Worm (Caenorhabditis elegans) whole organism, mixed stage, embryonic: Measurements from ENCODE around the gene W03F8.4.
"Not testable (repeated sequence)": the region's sequence is repeated elsewhere in the genome, so short reads cannot be mapped to it uniquely, and the experiment has no call there.

Experiments used
- M03D4.4 ChIP-seq: sonication (generic microtip); optimal IDR thresholded peaks from 2 replicates; lab custom pipeline; 2017; ENCODE audit warnings: mild to moderate bottlenecking, missing genetic modification characterization, missing compliant biosample characterization
- bed-3 ChIP-seq: fragments of 200-800 bp; sonication (Bioruptor generic); optimal IDR thresholded peaks from 3 replicates; lab custom pipeline; 2018; ENCODE audit warnings: mild to moderate bottlenecking, missing genetic modification characterization, moderate library complexity, missing compliant biosample characterization
- blmp-1 ChIP-seq: fragments of 150-350 bp; optimal IDR thresholded peaks from 2 replicates; lab custom pipeline; 2014; ENCODE audit warnings: missing biosample characterization, missing genetic modification characterization
- ceh-39 ChIP-seq: fragments of 150-350 bp; optimal IDR thresholded peaks from 2 replicates; lab custom pipeline; 2014; ENCODE audit warnings: missing biosample characterization, missing genetic modification characterization
- ceh-43 ChIP-seq: fragments of 200-800 bp; sonication (Bioruptor generic); optimal IDR thresholded peaks from 2 replicates; lab custom pipeline; 2018; ENCODE audit warnings: mild to moderate bottlenecking, missing genetic modification characterization, moderate library complexity, missing compliant biosample characterization
- ceh-83 ChIP-seq: fragments of 200-800 bp; sonication (Bioruptor generic); optimal IDR thresholded peaks from 2 replicates; lab custom pipeline; 2018; ENCODE audit warnings: mild to moderate bottlenecking, missing genetic modification characterization, missing compliant biosample characterization
- ces-1 ChIP-seq: fragments of 150-350 bp; optimal IDR thresholded peaks from 2 replicates; lab custom pipeline; 2014; ENCODE audit warnings: missing biosample characterization, missing genetic modification reagents, missing genetic modification characterization
- cnd-1 ChIP-seq: fragments of 200-800 bp; sonication (Bioruptor generic); optimal IDR thresholded peaks from 2 replicates; lab custom pipeline; 2018; ENCODE audit warnings: mild to moderate bottlenecking, missing genetic modification characterization, missing compliant biosample characterization
- drap-1 ChIP-seq: fragments of 200-800 bp; sonication (Bioruptor generic); optimal IDR thresholded peaks from 3 replicates; lab custom pipeline; 2018; ENCODE audit warnings: mild to moderate bottlenecking, missing genetic modification characterization, missing compliant biosample characterization
- elt-1 ChIP-seq: sonication (generic microtip); optimal IDR thresholded peaks from 2 replicates; lab custom pipeline; 2017; ENCODE audit warnings: missing genetic modification characterization, mild to moderate bottlenecking, missing compliant biosample characterization, antibody characterized with exemption, moderate library complexity, borderline replicate concordance; ENCODE audit not compliant: insufficient read depth
- elt-3 ChIP-seq: fragments of 150-350 bp; optimal IDR thresholded peaks from 2 replicates; lab custom pipeline; 2014; ENCODE audit warnings: missing biosample characterization, missing genetic modification characterization
- flh-1 ChIP-seq: fragments of 200-800 bp; sonication (Bioruptor generic); optimal IDR thresholded peaks from 2 replicates; lab custom pipeline; 2018; ENCODE audit warnings: mild to moderate bottlenecking, missing genetic modification characterization, moderate library complexity, missing compliant biosample characterization
- ham-2 ChIP-seq: fragments of 200-800 bp; sonication (Bioruptor generic); optimal IDR thresholded peaks from 2 replicates; lab custom pipeline; 2018; ENCODE audit warnings: mild to moderate bottlenecking, missing genetic modification characterization, missing compliant biosample characterization
- lin-13 ChIP-seq: fragments of 150-350 bp; optimal IDR thresholded peaks from 2 replicates; lab custom pipeline; 2014; ENCODE audit warnings: missing biosample characterization, missing genetic modification characterization
- lin-32 ChIP-seq: fragments of 200-800 bp; sonication (Bioruptor generic); optimal IDR thresholded peaks from 2 replicates; lab custom pipeline; 2018; ENCODE audit warnings: mild to moderate bottlenecking, missing genetic modification characterization, missing compliant biosample characterization
- lsy-2 ChIP-seq: fragments of 150-350 bp; optimal IDR thresholded peaks from 2 replicates; lab custom pipeline; 2014; ENCODE audit warnings: missing biosample characterization, missing genetic modification characterization
- mab-5 ChIP-seq: fragments of 150-350 bp; optimal IDR thresholded peaks from 2 replicates; lab custom pipeline; 2014; ENCODE audit warnings: missing biosample characterization, missing genetic modification characterization
- mep-1 ChIP-seq: fragments of 150-350 bp; optimal IDR thresholded peaks from 2 replicates; lab custom pipeline; 2017; ENCODE audit warnings: missing biosample characterization, missing genetic modification reagents, missing genetic modification characterization, inconsistent platforms
- mls-2 ChIP-seq: sonication (generic microtip); optimal IDR thresholded peaks from 2 replicates; lab custom pipeline; 2016; ENCODE audit warnings: mild to moderate bottlenecking, missing genetic modification characterization, moderate library complexity, missing compliant biosample characterization
- nhr-12 ChIP-seq: fragments of 150-350 bp; optimal IDR thresholded peaks from 2 replicates; lab custom pipeline; 2014; ENCODE audit warnings: missing biosample characterization, missing genetic modification characterization
- nhr-2 ChIP-seq: fragments of 150-350 bp; optimal IDR thresholded peaks from 2 replicates; lab custom pipeline; 2014; ENCODE audit warnings: missing biosample characterization, missing genetic modification characterization
- nhr-237 ChIP-seq: fragments of 150-350 bp; optimal IDR thresholded peaks from 2 replicates; lab custom pipeline; 2014; ENCODE audit warnings: missing biosample characterization, missing genetic modification characterization
- nhr-76 ChIP-seq: sonication (generic microtip); optimal IDR thresholded peaks from 2 replicates; lab custom pipeline; 2017; ENCODE audit warnings: missing biosample characterization, missing genetic modification characterization
- pha-4 ChIP-seq: fragments of 150-350 bp; optimal IDR thresholded peaks from 2 replicates; lab custom pipeline; 2018; ENCODE audit warnings: missing biosample characterization, missing genetic modification reagents, missing genetic modification characterization
- snpc-4 ChIP-seq: fragments of 150-350 bp; optimal IDR thresholded peaks from 2 replicates; lab custom pipeline; 2014; ENCODE audit warnings: missing biosample characterization, missing genetic modification characterization
- sptf-1 ChIP-seq: sonication (generic microtip); optimal IDR thresholded peaks from 2 replicates; lab custom pipeline; 2017; ENCODE audit warnings: mild to moderate bottlenecking, missing genetic modification characterization, moderate library complexity, missing compliant biosample characterization
- tbx-8 ChIP-seq: fragments of 200-800 bp; sonication (Bioruptor generic); optimal IDR thresholded peaks from 2 replicates; lab custom pipeline; 2018; ENCODE audit warnings: mild to moderate bottlenecking, missing genetic modification characterization, moderate library complexity, missing compliant biosample characterization
- unc-120 ChIP-seq: sonication (generic microtip); optimal IDR thresholded peaks from 2 replicates; lab custom pipeline; 2017; ENCODE audit warnings: missing genetic modification characterization, missing compliant biosample characterization; ENCODE audit not compliant: poor library complexity, severe bottlenecking
- unc-39 ChIP-seq: fragments of 150-350 bp; optimal IDR thresholded peaks from 2 replicates; lab custom pipeline; 2014; ENCODE audit warnings: missing biosample characterization, missing genetic modification characterization
- unc-62 ChIP-seq: fragments of 150-350 bp; optimal IDR thresholded peaks from 2 replicates; lab custom pipeline; 2014; ENCODE audit warnings: missing biosample characterization, missing genetic modification reagents, missing genetic modification characterization
- ztf-11 ChIP-seq: fragments of 150-350 bp; optimal IDR thresholded peaks from 2 replicates; lab custom pipeline; 2014; ENCODE audit warnings: missing biosample characterization, missing genetic modification characterization

The W03F8.4 gene

DNA sequence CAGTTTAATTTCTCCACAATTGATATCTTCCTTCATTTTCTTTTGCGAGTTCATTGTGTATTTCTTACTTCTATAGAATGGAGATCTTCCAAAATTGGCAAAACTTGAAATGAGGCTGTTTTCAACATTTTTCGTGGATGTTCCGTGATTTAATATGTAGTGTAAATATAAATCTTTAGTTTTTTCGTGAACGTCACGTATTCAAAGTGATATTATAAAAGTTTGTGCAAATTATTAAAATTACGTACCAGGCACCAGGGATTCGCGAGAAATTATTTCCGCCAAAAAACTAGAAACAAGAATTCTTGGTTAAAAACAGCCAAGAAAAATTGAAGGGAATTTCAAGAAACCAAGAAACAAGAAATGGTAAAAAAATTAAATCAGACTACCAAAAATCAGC, 40.3 kb downstream of the W03F8.4 start, which contains the start of gene Y59E9AL.8:
Gene Y59E9AL.8, minus strand, starts transcription at position 101 of the 400 bp plus-strand sequence.
- no peak for TF ChIP-seq bed-3 (GFP tag; lab: Kevin White, UChicago)
- TF ChIP-seq nhr-76 (tag; lab: Kevin White, UChicago), result no peak
- TF ChIP-seq elt-1 (tag; lab: Kevin White, UChicago), result no peak
- no peak for TF ChIP-seq cnd-1
- no peak for TF ChIP-seq lin-13 (tag; lab: Kevin White, UChicago)
- no peak for TF ChIP-seq M03D4.4 (tag; lab: Kevin White, UChicago)
- TF ChIP-seq tbx-8 (GFP tag; lab: Kevin White, UChicago), result no peak
- TF ChIP-seq snpc-4 (tag; lab: Kevin White, UChicago), result no peak
- TF ChIP-seq nhr-237 (tag; lab: Kevin White, UChicago), result no peak
- TF ChIP-seq nhr-2, result no peak
- no peak for TF ChIP-seq blmp-1 (tag; lab: Kevin White, UChicago)
- TF ChIP-seq lin-32 (GFP tag; lab: Kevin White, UChicago), result no peak
- TF ChIP-seq pha-4 (tag; lab: Kevin White, UChicago), result no peak
- TF ChIP-seq mep-1 (tag; lab: Kevin White, UChicago), result no peak
- no peak for TF ChIP-seq unc-120 (tag; lab: Kevin White, UChicago)

DNA sequence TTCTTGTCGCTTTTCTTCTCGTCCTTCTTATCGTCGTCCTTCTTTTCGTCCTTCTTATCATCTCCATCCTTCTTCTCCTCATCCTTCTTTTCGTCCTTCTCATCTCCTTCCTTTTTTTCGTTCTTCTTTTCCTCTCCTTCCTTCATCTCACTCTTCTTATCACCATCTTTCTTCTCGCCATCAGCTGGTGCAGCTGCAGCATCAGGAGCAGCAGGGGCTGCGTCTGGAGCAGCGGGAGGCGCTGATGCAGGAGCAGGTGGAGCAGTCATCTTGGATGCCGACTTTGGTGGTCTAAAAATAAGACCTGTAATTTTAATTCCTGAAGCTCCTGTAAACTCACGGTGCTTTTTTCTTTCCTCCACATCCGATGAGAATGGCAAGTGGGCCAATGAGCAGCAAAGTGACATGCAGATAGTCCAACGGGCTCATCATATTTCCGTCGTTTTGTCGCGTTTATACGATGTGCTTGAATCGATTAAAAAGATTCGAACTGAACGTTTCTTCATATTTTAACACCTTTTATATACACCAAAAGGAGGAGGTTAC, 41.4 kb downstream of the W03F8.4 start, which contains the start of gene cylc-1:
Gene cylc-1, minus strand, starts transcription at position 496 of the 546 bp plus-strand sequence.
- not testable (repeated sequence) for TF ChIP-seq ceh-83 (GFP tag; lab: Kevin White, UChicago); flh-1 (GFP tag; lab: Kevin White, UChicago); cnd-1

- TF ChIP-seq sptf-1; elt-1 (tag; lab: Kevin White, UChicago); mls-2: not testable (repeated sequence)
- TF ChIP-seq, all 35 proteins: peak for 0; not testable (repeated sequence) for 35
Observed at ce11 chrIV:5226552-5226951, 42.6 kb downstream of the W03F8.4 start, which contains the start of gene nsph-4.1. nsph-4.1 (plus strand) TSS chrIV:5226852.

DNA sequence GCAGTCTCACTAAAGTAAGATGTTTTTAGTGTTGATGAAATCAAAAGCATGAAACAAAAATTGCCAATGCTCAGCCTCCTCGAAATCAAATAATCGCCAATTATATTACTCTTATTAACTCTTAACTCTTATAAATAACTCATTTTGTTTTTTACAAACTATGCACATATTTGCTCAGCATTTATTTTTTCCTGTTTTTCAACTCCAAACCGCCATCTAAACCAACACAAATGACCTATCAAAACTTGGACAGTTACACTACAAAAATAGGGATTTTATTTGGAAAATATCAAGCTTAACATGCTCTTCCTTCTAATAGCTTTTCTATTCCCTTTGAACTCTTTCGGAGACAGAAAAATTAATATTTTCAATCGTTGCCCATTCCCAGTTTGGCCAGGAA, 44.7 kb downstream of the W03F8.4 start, which contains the start of gene thn-6:
Gene thn-6, plus strand, starts transcription at position 301 of the 400 bp plus-strand sequence.
- TF ChIP-seq ham-2 (GFP tag; lab: Kevin White, UChicago) (no peak), ceh-39 (tag; lab: Kevin White, UChicago) (no peak), drap-1 (GFP tag; lab: Kevin White, UChicago) (no peak), pha-4 (tag; lab: Kevin White, UChicago) (no peak), elt-1 (tag; lab: Kevin White, UChicago) (no peak), nhr-237 (tag; lab: Kevin White, UChicago) (no peak), cnd-1 (no peak), mab-5 (tag; lab: Kevin White, UChicago) (no peak), ces-1 (no peak), nhr-2 (no peak), lin-32 (GFP tag; lab: Kevin White, UChicago) (no peak), ceh-43 (GFP tag; lab: Kevin White, UChicago) (no peak), lsy-2 (no peak), ztf-11 (tag; lab: Kevin White, UChicago) (no peak), mep-1 (tag; lab: Kevin White, UChicago) (no peak), unc-39 (tag; lab: Kevin White, UChicago) (no peak), flh-1 (GFP tag; lab: Kevin White, UChicago) (no peak), nhr-12 (no peak)

- no peak for TF ChIP-seq unc-62 (GFP tag; lab: Kevin White, UChicago)
- TF ChIP-seq mab-5 (tag; lab: Kevin White, UChicago), result no peak
- TF ChIP-seq cnd-1, result no peak
- TF ChIP-seq pha-4 (tag; lab: Kevin White, UChicago), result no peak
- no peak for TF ChIP-seq flh-1 (GFP tag; lab: Kevin White, UChicago)
- no peak for TF ChIP-seq elt-3
- TF ChIP-seq nhr-237 (tag; lab: Kevin White, UChicago), result no peak
Observed at ce11 chrIV:5230530-5230929, 46.6 kb downstream of the W03F8.4 start, which contains the start of gene thn-5. thn-5 (plus strand) TSS chrIV:5230830.
